Fruit fly (Drosophila melanogaster): ENCODE measurements around the gene CG14770.
A peak's percentile ranks its signal among the peaks of the same experiment; 100 is the strongest.

The CG14770 gene

DNA sequence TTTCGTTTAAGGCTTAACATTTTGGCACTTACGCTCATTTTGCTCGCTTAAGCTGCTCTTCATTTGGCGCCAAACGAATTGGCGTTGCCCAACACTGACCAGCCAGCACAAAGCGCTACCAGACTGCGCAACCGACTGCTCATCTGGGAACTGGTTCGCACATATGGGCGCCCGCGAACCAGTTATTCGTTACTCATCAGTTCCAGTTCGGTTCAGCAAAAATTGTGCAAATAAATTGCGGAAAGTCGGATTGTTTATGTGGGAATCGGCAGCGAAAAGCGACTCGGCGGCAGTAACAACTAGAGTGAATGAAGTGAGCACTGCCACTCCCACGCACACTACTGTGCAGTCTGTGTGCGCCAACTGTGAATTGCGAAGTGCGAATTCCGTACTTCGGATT, 23.8 kb downstream of the CG14770 start, which contains the start of gene Rilpl:
TSS of gene Rilpl (plus strand) at position 180 of the 400 bp plus-strand sequence.
- TF ChIP-seq br (GFP tag; optimal IDR thresholded peaks at IDR 0.05): peak; percentile 34
- no peak for TF ChIP-seq pan (optimal IDR thresholded peaks at IDR 0.05)
- no peak for TF ChIP-seq tai (GFP tag; optimal IDR thresholded peaks at IDR 0.05)
- TF ChIP-seq CG32264 (GFP tag; optimal IDR thresholded peaks at IDR 0.05): no peak
- TF ChIP-seq Hr78 (GFP tag; optimal IDR thresholded peaks at IDR 0.05): no peak
- no peak for TF ChIP-seq Dif (GFP tag; optimal IDR thresholded peaks at IDR 0.05; ENCODE audit: partially characterized antibody)
- peak; percentile 15 for TF ChIP-seq HLH106 (tag; optimal IDR thresholded peaks at IDR 0.05)
- TF ChIP-seq rgr (GFP tag; optimal IDR thresholded peaks at IDR 0.05): peak; percentile 50
- no peak for TF ChIP-seq sage (GFP tag; optimal IDR thresholded peaks at IDR 0.05)
- no peak for TF ChIP-seq dmrt93B (GFP tag; optimal IDR thresholded peaks at IDR 0.05)
- TF ChIP-seq usp (GFP tag; optimal IDR thresholded peaks at IDR 0.05): no peak
- TF ChIP-seq Abd-B (GFP tag; optimal IDR thresholded peaks at IDR 0.05): no peak
- no peak for TF ChIP-seq CrebA (GFP tag; optimal IDR thresholded peaks at IDR 0.05; ENCODE audit: borderline replicate concordance)
- no peak for TF ChIP-seq Dfd (GFP tag; optimal IDR thresholded peaks at IDR 0.05)
- no peak for TF ChIP-seq woc (GFP tag; optimal IDR thresholded peaks at IDR 0.05)
- TF ChIP-seq psq (GFP tag; optimal IDR thresholded peaks at IDR 0.05): no peak
- no peak for TF ChIP-seq jim (GFP tag; optimal IDR thresholded peaks at IDR 0.05)
- TF ChIP-seq dl (GFP tag; optimal IDR thresholded peaks at IDR 0.05; ENCODE audit: insufficient read depth in 1 of 2, partially characterized antibody in 2 of 2): no peak
- peak; percentile 25 for TF ChIP-seq Sp1 (GFP tag; optimal IDR thresholded peaks at IDR 0.05)
- TF ChIP-seq Vsx2 (GFP tag; optimal IDR thresholded peaks at IDR 0.05; ENCODE audit: partially characterized antibody): no peak
- TF ChIP-seq GATAd (GFP tag; optimal IDR thresholded peaks at IDR 0.05): no peak
- no peak for TF ChIP-seq Hr83 (GFP tag; optimal IDR thresholded peaks at IDR 0.05; ENCODE audit: poor library complexity, severe bottlenecking)
- no peak for TF ChIP-seq N (GFP tag; optimal IDR thresholded peaks at IDR 0.05)
- peak in 1 of 2 experiments; percentile 47 for TF ChIP-seq foxo (GFP tag; optimal IDR thresholded peaks at IDR 0.05)
- no peak for TF ChIP-seq Myc (optimal IDR thresholded peaks at IDR 0.05)
- no peak for TF ChIP-seq sv (GFP tag; optimal IDR thresholded peaks at IDR 0.05)
- no peak for TF ChIP-seq Hnf4 (GFP tag; optimal IDR thresholded peaks at IDR 0.05)
- no peak for TF ChIP-seq lola (GFP tag; optimal IDR thresholded peaks at IDR 0.05)
- no peak for TF ChIP-seq brk (GFP tag; optimal IDR thresholded peaks at IDR 0.05)
- TF ChIP-seq Jra (GFP tag; optimal IDR thresholded peaks at IDR 0.05): peak; percentile 80
- no peak for TF ChIP-seq Rel (GFP tag; optimal IDR thresholded peaks at IDR 0.05)
- peak; percentile 48 for TF ChIP-seq Rel (tag; optimal IDR thresholded peaks at IDR 0.05)
- peak; percentile 22 for TF ChIP-seq fru (GFP tag; optimal IDR thresholded peaks at IDR 0.05)
- TF ChIP-seq Mio (GFP tag; optimal IDR thresholded peaks at IDR 0.05): no peak
- TF ChIP-seq OdsH (GFP tag; optimal IDR thresholded peaks at IDR 0.05): no peak
- TF ChIP-seq CG9705 (GFP tag; optimal IDR thresholded peaks at IDR 0.05): no peak
- TF ChIP-seq h (GFP tag; optimal IDR thresholded peaks at IDR 0.05): peak; percentile 45
- TF ChIP-seq ey (GFP tag; optimal IDR thresholded peaks at IDR 0.05): no peak
- TF ChIP-seq dsf (GFP tag; optimal IDR thresholded peaks at IDR 0.05; ENCODE audit: borderline replicate concordance): no peak

DNA sequence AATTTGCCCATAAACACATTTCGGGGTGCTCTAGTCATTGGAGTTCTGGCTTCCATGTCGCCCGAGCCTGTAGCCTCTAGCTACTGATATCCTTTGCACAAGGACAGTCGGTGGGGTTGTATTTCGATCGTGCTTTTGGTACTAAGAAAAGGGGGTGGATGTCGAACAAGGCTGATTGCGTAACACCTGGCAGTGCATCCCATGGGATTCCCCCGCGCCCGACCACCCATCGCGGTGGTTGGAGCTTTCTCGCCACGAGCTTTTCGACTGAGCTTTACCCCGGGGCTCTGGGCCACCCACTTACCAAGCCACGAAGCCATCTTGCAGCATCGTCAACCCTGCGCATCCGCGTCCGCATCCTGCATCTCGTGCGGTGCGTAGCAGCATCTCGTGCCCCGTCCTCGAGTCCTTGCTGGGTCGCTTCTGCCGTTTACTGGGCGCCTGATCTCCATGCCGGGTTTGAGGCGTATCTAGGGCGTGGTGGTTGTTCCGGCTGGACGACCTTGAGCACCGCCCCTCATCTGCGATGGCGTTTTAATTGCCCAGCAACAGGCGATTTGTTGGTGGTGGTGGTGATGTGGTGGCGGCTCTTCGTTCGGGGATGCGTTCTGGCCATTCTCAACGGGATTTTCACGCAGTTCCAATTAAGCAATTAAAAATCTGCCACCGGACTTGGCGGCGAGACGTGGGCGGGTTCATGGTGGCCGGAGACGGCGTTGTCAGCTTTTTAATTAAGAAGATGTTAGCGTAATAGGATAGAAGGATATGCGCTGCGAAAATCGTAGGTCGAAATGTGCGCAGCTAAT, 28.8 kb downstream of the CG14770 start:
- TF ChIP-seq Rel (GFP tag; optimal IDR thresholded peaks at IDR 0.05): no peak
- peak; percentile 39 for TF ChIP-seq Rel (tag; optimal IDR thresholded peaks at IDR 0.05)
- TF ChIP-seq Dfd (GFP tag; optimal IDR thresholded peaks at IDR 0.05): no peak
- no peak for TF ChIP-seq usp (GFP tag; optimal IDR thresholded peaks at IDR 0.05)
- no peak for TF ChIP-seq fru (GFP tag; optimal IDR thresholded peaks at IDR 0.05)
- peak; percentile 26 for TF ChIP-seq Dif (GFP tag; optimal IDR thresholded peaks at IDR 0.05; ENCODE audit: partially characterized antibody)
